Worm (Caenorhabditis elegans): ENCODE data around the gene F25F2.1.

F25F2.1 gene

DNA sequence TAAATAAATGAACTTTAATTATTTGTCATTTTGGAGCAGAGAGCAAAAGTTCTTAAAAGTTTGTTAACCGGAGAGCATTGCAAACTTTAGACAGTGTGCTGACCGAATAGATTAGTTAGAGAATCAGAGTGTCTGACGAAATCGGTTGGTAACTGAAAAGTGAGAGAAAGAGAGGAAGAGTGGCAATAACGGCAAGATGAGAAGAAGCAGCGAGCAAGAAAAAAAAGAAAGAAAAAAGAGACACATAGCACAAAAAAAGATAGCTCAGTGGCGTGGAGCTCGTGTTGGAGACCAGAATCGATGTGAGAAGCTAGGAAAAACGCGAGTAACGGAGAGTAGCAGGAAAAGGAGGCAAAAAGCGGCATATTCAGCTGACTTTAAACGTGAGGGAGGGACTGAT is 4.3 kb upstream of the F25F2.1 start (continued):
- TF ChIP-seq ZK337.2 (GFP tag; IDR thresholded peaks at IDR 0.05) (no peak), fos-1 (tag; optimal IDR thresholded peaks at IDR 0.05) (no peak), ceh-44 (GFP tag; IDR thresholded peaks at IDR 0.05) (no peak), ZK546.5 (tag; optimal IDR thresholded peaks at IDR 0.05) (no peak), F49E8.2 (tag; optimal IDR thresholded peaks at IDR 0.05; ENCODE audit: borderline replicate concordance) (no peak), mdl-1 (tag; optimal IDR thresholded peaks at IDR 0.05) (peak in 1 of 2 experiments; percentile 71), mep-1 (tag; optimal IDR thresholded peaks at IDR 0.05) (peak; percentile 68), F37D6.2 (tag; optimal IDR thresholded peaks at IDR 0.05) (peak; percentile 6), zip-11 (GFP tag; IDR thresholded peaks at IDR 0.05) (no peak), ceh-62 (tag; optimal IDR thresholded peaks at IDR 0.05) (no peak), F44E2.7 (GFP tag; IDR thresholded peaks at IDR 0.05) (no peak), madf-9 (GFP tag; conservative IDR thresholded peaks at IDR 0.05) (no peak), aha-1 (tag) (peak; percentile 96), hlh-30 (tag; optimal IDR thresholded peaks at IDR 0.05; ENCODE audit: insufficient read depth) (peak; percentile 60), madf-5 (GFP tag; IDR thresholded peaks at IDR 0.05) (no peak), dmd-6 (GFP tag; IDR thresholded peaks at IDR 0.05) (peak; percentile 55), attf-4 (tag; optimal IDR thresholded peaks at IDR 0.05) (no peak), lin-38 (GFP tag; IDR thresholded peaks at IDR 0.05) (no peak), php-3 (GFP tag; IDR thresholded peaks at IDR 0.05) (no peak), hif-1 (tag; optimal IDR thresholded peaks at IDR 0.05) (peak in 1 of 2 experiments; percentile 28), nhr-41 (GFP tag; IDR thresholded peaks at IDR 0.05) (no peak), dpl-1 (GFP tag; optimal IDR thresholded peaks at IDR 0.05) (no peak), hlh-11 (tag; optimal IDR thresholded peaks at IDR 0.05) (peak; percentile 51), daf-19 (GFP tag; conservative IDR thresholded peaks at IDR 0.05) (no peak), dmd-9 (GFP tag; IDR thresholded peaks at IDR 0.05) (no peak), zfp-3 (GFP tag; conservative IDR thresholded peaks at IDR 0.05) (no peak), fkh-10 (GFP tag; optimal IDR thresholded peaks at IDR 0.05) (peak; percentile 44), ztf-11 (tag; optimal IDR thresholded peaks at IDR 0.05) (no peak), spr-3 (GFP tag; optimal IDR thresholded peaks at IDR 0.05) (no peak), ceh-32 (tag; optimal IDR thresholded peaks at IDR 0.05; ENCODE audit: poor library complexity) (no peak), spr-1 (tag; optimal IDR thresholded peaks at IDR 0.05) (no peak), T20F7.1 (GFP tag; optimal IDR thresholded peaks at IDR 0.05) (no peak), lin-13 (GFP tag; optimal IDR thresholded peaks at IDR 0.05) (no peak), unc-39 (tag; optimal IDR thresholded peaks at IDR 0.05) (no peak), tra-1 (GFP tag; IDR thresholded peaks at IDR 0.05) (no peak), mes-2 (tag; optimal IDR thresholded peaks at IDR 0.05; ENCODE audit: poor library complexity, severe bottlenecking) (peak; percentile 32), gei-8 (GFP tag; optimal IDR thresholded peaks at IDR 0.05) (no peak), lim-7 (GFP tag; IDR thresholded peaks at IDR 0.05) (no peak), egl-43 (GFP tag; IDR thresholded peaks at IDR 0.05) (no peak), skn-1 (tag; optimal IDR thresholded peaks at IDR 0.05) (no peak), egl-27 (tag; optimal IDR thresholded peaks at IDR 0.05) (no peak), nhr-6 (tag; optimal IDR thresholded peaks at IDR 0.05) (peak; percentile 27), ama-1 (optimal IDR thresholded peaks at IDR 0.05) (peak; percentile 78), T26A8.4 (GFP tag; IDR thresholded peaks at IDR 0.05) (no peak), zip-2 (tag; optimal IDR thresholded peaks at IDR 0.05) (no peak), lin-39 (tag; optimal IDR thresholded peaks at IDR 0.05) (no peak), lir-3 (tag; optimal IDR thresholded peaks at IDR 0.05) (no peak), snpc-4 (tag; optimal IDR thresholded peaks at IDR 0.05) (no peak), D1046.2 (GFP tag; IDR thresholded peaks at IDR 0.05) (no peak), unc-62 (GFP tag; optimal IDR thresholded peaks at IDR 0.05 in 1 of 2) (no peak), unc-62 (tag; optimal IDR thresholded peaks at IDR 0.05) (no peak), daf-16 (GFP tag; optimal IDR thresholded peaks at IDR 0.05) (no peak), daf-16 (tag; optimal IDR thresholded peaks at IDR 0.05) (no peak), nhr-102 (tag; optimal IDR thresholded peaks at IDR 0.05) (no peak)
